Worm (Caenorhabditis elegans): ENCODE data around the gene nono-1.
A peak's percentile ranks its signal among the peaks of the same experiment; 100 is the strongest.

The nono-1 gene

ce11 chrIII:5982026-5982425 is 24.0 kb upstream of the nono-1 start, which contains the start of gene frm-2:
Gene frm-2 (minus strand): TSS chrIII:5982126.
- no peak for TF ChIP-seq lim-6 (tag; optimal IDR thresholded peaks at IDR 0.05)

ce11 chrIII:5981407-5981806 is 23.4 kb upstream of the nono-1 start:
- TF ChIP-seq unc-55 (GFP tag; optimal IDR thresholded peaks at IDR 0.05) (no peak), ama-1 (optimal IDR thresholded peaks at IDR 0.05) (no peak), ceh-34 (tag; optimal IDR thresholded peaks at IDR 0.05) (no peak), elt-2 (tag; optimal IDR thresholded peaks at IDR 0.05) (peak; percentile 94)

- TF ChIP-seq syd-9 (tag; optimal IDR thresholded peaks at IDR 0.05): no peak
- peak; percentile 85 for TF ChIP-seq hlh-8 (tag; optimal IDR thresholded peaks at IDR 0.05)
- peak; percentile 82 for TF ChIP-seq pax-1 (tag; optimal IDR thresholded peaks at IDR 0.05)
Observed at ce11 chrIII:5980274-5980918, 22.4 kb upstream of the nono-1 start.

- peak; percentile 64 for TF ChIP-seq hlh-8 (tag; optimal IDR thresholded peaks at IDR 0.05)
- no peak for TF ChIP-seq tbx-7 (tag; optimal IDR thresholded peaks at IDR 0.05)
- TF ChIP-seq C38D4.7 (GFP tag; optimal IDR thresholded peaks at IDR 0.05): no peak
- peak; percentile 1 for TF ChIP-seq ref-2 (tag; optimal IDR thresholded peaks at IDR 0.05)
Observed at ce11 chrIII:5976021-5976420, 18.0 kb upstream of the nono-1 start.

- TF ChIP-seq nfya-1 (tag; optimal IDR thresholded peaks at IDR 0.05) (no peak), ceh-30 (tag; optimal IDR thresholded peaks at IDR 0.05) (no peak)
Observed at ce11 chrIII:5975005-5975730, 17.1 kb upstream of the nono-1 start, which contains the start of gene mlp-1. Gene mlp-1 (minus strand): TSS chrIII:5975055.

- no peak for TF ChIP-seq F13H6.1 (tag; optimal IDR thresholded peaks at IDR 0.05)
- TF ChIP-seq elt-4 (tag; optimal IDR thresholded peaks at IDR 0.05): no peak
- no peak for TF ChIP-seq ahr-1 (tag; optimal IDR thresholded peaks at IDR 0.05)
- TF ChIP-seq elt-2 (tag; optimal IDR thresholded peaks at IDR 0.05): no peak
- no peak for TF ChIP-seq sox-2 (GFP tag; IDR thresholded peaks at IDR 0.05)
- no peak for TF ChIP-seq ref-2 (tag; optimal IDR thresholded peaks at IDR 0.05)
- no peak for TF ChIP-seq pat-9 (tag; optimal IDR thresholded peaks at IDR 0.05)
- no peak for TF ChIP-seq unc-55 (GFP tag; optimal IDR thresholded peaks at IDR 0.05)
- TF ChIP-seq ama-1 (optimal IDR thresholded peaks at IDR 0.05): no peak
- no peak for TF ChIP-seq ceh-30 (tag; optimal IDR thresholded peaks at IDR 0.05)
- no peak for TF ChIP-seq nhr-11 (tag; optimal IDR thresholded peaks at IDR 0.05)
- TF ChIP-seq hlh-30 (tag; optimal IDR thresholded peaks at IDR 0.05; ENCODE audit: insufficient read depth): no peak
- TF ChIP-seq tbx-7 (tag; optimal IDR thresholded peaks at IDR 0.05): no peak
Observed at ce11 chrIII:5967640-5968039, 9.6 kb upstream of the nono-1 start.

DNA sequence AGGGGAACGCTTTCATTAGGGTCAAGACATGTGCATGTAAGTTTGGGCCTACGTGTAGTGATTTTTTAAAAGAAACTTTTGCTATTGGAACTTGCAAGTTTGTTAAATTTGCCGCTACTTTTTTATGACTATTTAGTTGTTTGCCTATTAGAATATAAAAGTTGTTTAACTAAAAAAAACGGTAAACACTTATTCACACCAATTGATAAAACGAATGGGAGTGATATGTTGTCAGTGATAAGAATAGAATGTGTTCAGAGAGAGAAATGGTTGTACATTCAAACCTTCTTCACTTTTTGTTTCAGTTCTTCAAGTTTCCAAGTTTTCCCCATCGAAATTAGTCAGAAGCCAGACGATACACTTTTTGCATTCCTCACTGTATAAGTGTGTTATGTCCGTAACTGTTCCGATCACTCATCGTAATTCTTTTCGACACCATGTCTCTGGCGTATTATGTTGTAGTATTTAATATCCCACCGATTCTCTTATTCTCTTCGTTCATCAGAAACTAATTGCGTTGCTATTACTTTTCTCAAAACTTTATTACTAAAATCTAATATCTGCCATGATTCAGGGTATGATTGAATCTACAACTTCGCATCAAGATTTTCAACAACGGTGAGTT is 7.9 kb upstream of the nono-1 start, which contains the start of gene dct-6:
Gene dct-6, plus strand, starts transcription at position 575 of the 625 bp plus-strand sequence.
- TF ChIP-seq elt-2 (tag; optimal IDR thresholded peaks at IDR 0.05) (peak; percentile 12), ceh-9 (tag; optimal IDR thresholded peaks at IDR 0.05) (no peak)

ce11 chrIII:5965368-5965767 is 7.3 kb upstream of the nono-1 start:
- TF ChIP-seq mec-3 (tag; optimal IDR thresholded peaks at IDR 0.05; ENCODE audit: borderline replicate concordance): no peak
